Fruit fly (Drosophila melanogaster) whole organism, prepupa: ENCODE measurements around the gene p130CAS.
A peak's percentile ranks its signal among the peaks of the same experiment; 100 is the strongest.

Experiments used
- CG10631 ChIP-seq: fragments of 200-800 bp; sonication (Bioruptor generic); optimal IDR thresholded peaks from 2 replicates; lab custom pipeline; 2016; ENCODE audit warnings: missing biosample characterization, missing genetic modification characterization
- CG15336 ChIP-seq: fragments of 200-800 bp; sonication (Bioruptor generic); IDR thresholded peaks from 2 replicates; pipeline ENCODE4 v1.3.6; 2022; ENCODE audit warnings: missing biosample characterization, missing genetic modification characterization
- CG31627 ChIP-seq: fragments of 200-800 bp; sonication (Bioruptor generic); optimal IDR thresholded peaks from 3 replicates; lab custom pipeline; 2016; ENCODE audit warnings: missing biosample characterization, missing genetic modification characterization
- CG3919 ChIP-seq: fragments of 200-800 bp; sonication (Bioruptor generic); optimal IDR thresholded peaks from 3 replicates; lab custom pipeline; 2016; ENCODE audit warnings: missing biosample characterization, missing genetic modification characterization
- CG8119 ChIP-seq: fragments of 200-800 bp; sonication (Bioruptor generic); IDR thresholded peaks from 3 replicates; pipeline ENCODE4 v1.3.6; 2022; ENCODE audit warnings: missing biosample characterization, missing genetic modification characterization
- OdsH ChIP-seq: fragments of 200-800 bp; sonication (Bioruptor generic); optimal IDR thresholded peaks from 3 replicates; lab custom pipeline; 2016; ENCODE audit warnings: missing biosample characterization, missing genetic modification characterization
- cyc ChIP-seq: fragments of 200-800 bp; sonication (Bioruptor generic); optimal IDR thresholded peaks from 3 replicates; lab custom pipeline; 2016; ENCODE audit warnings: missing biosample characterization, missing genetic modification characterization
- dac ChIP-seq: fragments of 200-800 bp; sonication (Bioruptor generic); optimal IDR thresholded peaks from 2 replicates; lab custom pipeline; 2017; ENCODE audit warnings: missing biosample characterization, mild to moderate bottlenecking, missing genetic modification characterization
- dsx ChIP-seq: fragments of 200-800 bp; optimal IDR thresholded peaks from 3 replicates; lab custom pipeline; 2019; ENCODE audit warnings: missing biosample characterization, mild to moderate bottlenecking, missing genetic modification characterization, moderate library complexity; ENCODE audit not compliant: poor library complexity, severe bottlenecking
- pdm3 ChIP-seq: fragments of 200-800 bp; sonication (Bioruptor generic); optimal IDR thresholded peaks from 3 replicates; lab custom pipeline; 2016; ENCODE audit warnings: missing biosample characterization, missing genetic modification characterization

Gene p130CAS

dm6 chr3L:223019-223902, 70.6 kb downstream of the p130CAS start, which contains the start of the genes pyx and CG33229 (continued):
- TF ChIP-seq CG8119 (GFP tag; lab: Robert Waterston, UW), result peak; percentile 74
- peak; percentile 87 for TF ChIP-seq OdsH (GFP tag; lab: Kevin White, UChicago)
- peak; percentile 86 for TF ChIP-seq CG10631 (GFP tag; lab: Kevin White, UChicago)
- TF ChIP-seq pdm3 (GFP tag; lab: Kevin White, UChicago), result peak; percentile 86
- peak; percentile 89 for TF ChIP-seq cyc (GFP tag; lab: Kevin White, UChicago)
- TF ChIP-seq CG15336, result peak; percentile 62
- TF ChIP-seq CG31627 (GFP tag; lab: Kevin White, UChicago), result peak; percentile 92
- TF ChIP-seq dsx, result peak; percentile 67
- peak; percentile 78 for TF ChIP-seq CG3919 (GFP tag; lab: Kevin White, UChicago)
- peak; percentile 80 for TF ChIP-seq dac (GFP tag; lab: Kevin White, UChicago)
